Fruit fly (Drosophila melanogaster) whole organism, prepupa: ENCODE measurements around the gene Fer3.

Experiments used
- CG11294 ChIP-seq: fragments of 200-800 bp; sonication (Bioruptor generic); IDR thresholded peaks from 2 replicates; pipeline ENCODE4 v1.3.6; 2022; ENCODE audit warnings: missing biosample characterization, missing genetic modification characterization
- CG4318 ChIP-seq: fragments of 200-800 bp; sonication (Bioruptor generic); optimal IDR thresholded peaks from 3 replicates; lab custom pipeline; 2017; ENCODE audit warnings: missing biosample characterization, mild to moderate bottlenecking, missing genetic modification characterization
- CG6792 ChIP-seq: fragments of 200-800 bp; sonication (Bioruptor generic); optimal IDR thresholded peaks from 3 replicates; lab custom pipeline; 2016; ENCODE audit warnings: missing biosample characterization, missing genetic modification characterization
- CG6854 ChIP-seq: fragments of 200-800 bp; sonication (Bioruptor generic); optimal IDR thresholded peaks from 2 replicates; lab custom pipeline; 2017; ENCODE audit warnings: missing biosample characterization, mild to moderate bottlenecking, missing genetic modification characterization
- Eip75B ChIP-seq: fragments of 200-800 bp; sonication (Bioruptor generic); optimal IDR thresholded peaks from 3 replicates; lab custom pipeline; 2016; ENCODE audit warnings: missing biosample characterization, missing genetic modification characterization
- Met ChIP-seq: fragments of 200-800 bp; sonication (Bioruptor generic); optimal IDR thresholded peaks from 3 replicates; lab custom pipeline; 2016; ENCODE audit warnings: missing biosample characterization, missing genetic modification characterization
- OdsH ChIP-seq: fragments of 200-800 bp; sonication (Bioruptor generic); optimal IDR thresholded peaks from 3 replicates; lab custom pipeline; 2016; ENCODE audit warnings: missing biosample characterization, missing genetic modification characterization
- pdm3 ChIP-seq: fragments of 200-800 bp; sonication (Bioruptor generic); optimal IDR thresholded peaks from 3 replicates; lab custom pipeline; 2016; ENCODE audit warnings: missing biosample characterization, missing genetic modification characterization

- TF ChIP-seq Met (GFP tag; lab: Kevin White, UChicago), result no peak
- TF ChIP-seq CG4318 (GFP tag; lab: Kevin White, UChicago), result no peak
- TF ChIP-seq Eip75B (GFP tag; lab: Kevin White, UChicago), result peak; percentile 50
- no peak for TF ChIP-seq pdm3 (GFP tag; lab: Kevin White, UChicago)
- peak; percentile 36 for TF ChIP-seq CG6792 (GFP tag; lab: Kevin White, UChicago)
- no peak for TF ChIP-seq OdsH
- no peak for TF ChIP-seq CG6854 (GFP tag; lab: Kevin White, UChicago)
- no peak for TF ChIP-seq CG11294 (GFP tag; lab: Robert Waterston, UW)
Measured at dm6 chr3R:11671784-11672183, 22.3 kb downstream of the Fer3 start.
